Worm (Caenorhabditis elegans) whole organism, early embryonic: ENCODE data around the gene F38E1.6.

ENCODE experiments used
- B0310.2 ChIP-seq: sonication (generic microtip); optimal IDR thresholded peaks from 2 replicates; lab custom pipeline; 2016; ENCODE audit warnings: mild to moderate bottlenecking, missing genetic modification characterization, missing compliant biosample characterization
- F13C5.2 ChIP-seq: sonication (generic microtip); optimal IDR thresholded peaks from 2 replicates; lab custom pipeline; 2017; ENCODE audit warnings: mild to moderate bottlenecking, missing genetic modification characterization, inconsistent platforms, missing compliant biosample characterization
- aly-1 ChIP-seq: sonication (generic microtip); optimal IDR thresholded peaks from 2 replicates; lab custom pipeline; 2016; ENCODE audit warnings: missing genetic modification characterization, missing compliant biosample characterization
- ama-1 ChIP-seq: fragments of 150-350 bp; optimal IDR thresholded peaks from 2 replicates; lab custom pipeline; 2014
- ceh-36 ChIP-seq: sonication (generic microtip); optimal IDR thresholded peaks from 2 replicates; lab custom pipeline; 2016; ENCODE audit warnings: missing genetic modification characterization, inconsistent platforms, missing compliant biosample characterization
- flt-1 ChIP-seq: fragments of 200-800 bp; sonication (Bioruptor generic); IDR thresholded peaks from 2 replicates; pipeline ENCODE4 v1.3.6; 2022; ENCODE audit warnings: missing genetic modification characterization, missing compliant biosample characterization
- hmbx-1 ChIP-seq: sonication (generic microtip); optimal IDR thresholded peaks from 2 replicates; lab custom pipeline; 2016; ENCODE audit warnings: mild to moderate bottlenecking, missing genetic modification characterization, missing compliant biosample characterization
- hnd-1 ChIP-seq: sonication (generic microtip); optimal IDR thresholded peaks from 2 replicates; lab custom pipeline; 2016; ENCODE audit warnings: missing genetic modification characterization, missing compliant biosample characterization
- pes-1 ChIP-seq: fragments of 200-800 bp; sonication (Bioruptor generic); IDR thresholded peaks from 2 replicates; pipeline ENCODE4 v1.3.6; 2022; ENCODE audit warnings: missing genetic modification reagents, missing genetic modification characterization, missing compliant biosample characterization
- scrt-1 ChIP-seq: fragments of 200-800 bp; sonication (Bioruptor generic); IDR thresholded peaks from 2 replicates; pipeline ENCODE4 v1.3.6; 2022; ENCODE audit warnings: missing genetic modification characterization, missing compliant biosample characterization
- sea-1 ChIP-seq: fragments of 200-800 bp; sonication (Bioruptor generic); conservative IDR thresholded peaks from 2 replicates; pipeline ENCODE4 v1.3.6; 2022; ENCODE audit warnings: missing genetic modification characterization, missing compliant biosample characterization
- tbx-11 ChIP-seq: fragments of 200-800 bp; sonication (Bioruptor generic); IDR thresholded peaks from 2 replicates; pipeline ENCODE4 v1.3.6; 2022; ENCODE audit warnings: missing genetic modification characterization, missing compliant biosample characterization
- tbx-37 ChIP-seq: fragments of 200-800 bp; sonication (Bioruptor generic); conservative IDR thresholded peaks from 2 replicates; pipeline ENCODE4 v1.3.6; 2022; ENCODE audit warnings: missing genetic modification reagents, missing genetic modification characterization, missing compliant biosample characterization
- tra-4 ChIP-seq: sonication (generic microtip); optimal IDR thresholded peaks from 2 replicates; lab custom pipeline; 2017; ENCODE audit warnings: missing genetic modification characterization, missing compliant biosample characterization

Gene F38E1.6

ce11 chrV:8406155-8406554, 46.3 kb downstream of the F38E1.6 start:
- no peak for TF ChIP-seq ama-1 (lab: Kevin White, UChicago)
- no peak for TF ChIP-seq tra-4
- no peak for TF ChIP-seq F13C5.2 (tag; lab: Kevin White, UChicago)

- TF ChIP-seq ama-1 (lab: Kevin White, UChicago) (no peak), sea-1 (GFP tag; lab: Robert Waterston, UW) (no peak), tbx-11 (GFP tag; lab: Robert Waterston, UW) (no peak), pes-1 (GFP tag; lab: Robert Waterston, UW) (no peak), hnd-1 (tag; lab: Kevin White, UChicago) (no peak), ceh-36 (tag; lab: Kevin White, UChicago) (no peak), aly-1 (no peak), tra-4 (no peak), F13C5.2 (tag; lab: Kevin White, UChicago) (no peak), scrt-1 (GFP tag; lab: Robert Waterston, UW) (no peak), flt-1 (GFP tag; lab: Robert Waterston, UW) (no peak), hmbx-1 (tag; lab: Kevin White, UChicago) (no peak), tbx-37 (GFP tag; lab: Robert Waterston, UW) (no peak), B0310.2 (tag; lab: Kevin White, UChicago) (no peak)
Measured at ce11 chrV:8406911-8407310, 47.0 kb downstream of the F38E1.6 start.

ce11 chrV:8409594-8409993, 49.7 kb downstream of the F38E1.6 start:
- TF ChIP-seq tra-4 = no peak

ce11 chrV:8410406-8410805, 50.5 kb downstream of the F38E1.6 start, which contains the start of gene F52E1.2:
F52E1.2 (plus strand) TSS chrV:8410595.
- TF ChIP-seq ama-1 (lab: Kevin White, UChicago) (no peak), B0310.2 (tag; lab: Kevin White, UChicago) (no peak), hmbx-1 (tag; lab: Kevin White, UChicago) (no peak)
